Worm (Caenorhabditis elegans): ENCODE measurements around the gene Y38E10A.17.

- no peak for TF ChIP-seq unc-39 (tag; optimal IDR thresholded peaks at IDR 0.05)
- no peak for TF ChIP-seq unc-62 (GFP tag; optimal IDR thresholded peaks at IDR 0.05)
- TF ChIP-seq fos-1 (tag; optimal IDR thresholded peaks at IDR 0.05), result no peak
- no peak for TF ChIP-seq mdl-1 (tag; optimal IDR thresholded peaks at IDR 0.05)
- TF ChIP-seq lin-39 (tag; optimal IDR thresholded peaks at IDR 0.05), result no peak
- TF ChIP-seq nhr-25 (tag; optimal IDR thresholded peaks at IDR 0.05), result no peak
- TF ChIP-seq R02D3.7 (tag; optimal IDR thresholded peaks at IDR 0.05), result no peak
- TF ChIP-seq blmp-1 (tag; optimal IDR thresholded peaks at IDR 0.05; ENCODE audit: insufficient read depth), result no peak
- no peak for TF ChIP-seq lin-13 (GFP tag; optimal IDR thresholded peaks at IDR 0.05)
These were observed 23.8 kb upstream of the Y38E10A.17 start for ce11 chrII:12658409-12658808.
